Fruit fly (Drosophila melanogaster) whole organism, pupa: Measurements from ENCODE around the gene CG13024.

ENCODE experiments used
- CG10348 ChIP-seq: fragments of 200-800 bp; sonication (Bioruptor generic); IDR thresholded peaks from 2 replicates; pipeline ENCODE4 v1.3.6; 2022; ENCODE audit warnings: missing biosample characterization, missing genetic modification characterization
- CG12605 ChIP-seq: fragments of 200-800 bp; sonication (Bioruptor generic); IDR thresholded peaks from 2 replicates; pipeline ENCODE4 v1.3.6; 2022; ENCODE audit warnings: missing biosample characterization, missing genetic modification characterization
- CG13204 ChIP-seq: fragments of 200-800 bp; sonication (Bioruptor generic); optimal IDR thresholded peaks from 2 replicates; lab custom pipeline; 2018; ENCODE audit warnings: missing biosample characterization, mild to moderate bottlenecking, missing genetic modification characterization, moderate library complexity
- CG14655 ChIP-seq: fragments of 200-800 bp; sonication (Bioruptor generic); optimal IDR thresholded peaks from 3 replicates; lab custom pipeline; 2017; ENCODE audit warnings: mild to moderate bottlenecking, missing biosample characterization, missing genetic modification reagents, missing genetic modification characterization
- CG15710 ChIP-seq: fragments of 200-800 bp; sonication (Bioruptor generic); optimal IDR thresholded peaks from 2 replicates; lab custom pipeline; 2018; ENCODE audit warnings: missing biosample characterization, mild to moderate bottlenecking, missing genetic modification characterization, moderate library complexity
- CG17806 ChIP-seq: fragments of 200-800 bp; sonication (Bioruptor generic); optimal IDR thresholded peaks from 2 replicates; lab custom pipeline; 2018; ENCODE audit warnings: missing biosample characterization, mild to moderate bottlenecking, missing genetic modification characterization, moderate library complexity
- CG32121 ChIP-seq: fragments of 200-800 bp; sonication (Bioruptor generic); IDR thresholded peaks from 2 replicates; pipeline ENCODE4 v1.3.6; 2022; ENCODE audit warnings: missing biosample characterization, missing genetic modification characterization
- CG34367 ChIP-seq: fragments of 200-800 bp; sonication (Bioruptor generic); optimal IDR thresholded peaks from 2 replicates; lab custom pipeline; 2018; ENCODE audit warnings: missing biosample characterization, mild to moderate bottlenecking, missing genetic modification characterization
- CG4496 ChIP-seq: fragments of 200-800 bp; sonication (Bioruptor generic); IDR thresholded peaks from 3 replicates; pipeline ENCODE4 v1.3.6; 2022; ENCODE audit warnings: missing biosample characterization, missing genetic modification characterization
- CG8159 ChIP-seq: fragments of 200-800 bp; sonication (Bioruptor generic); optimal IDR thresholded peaks from 3 replicates; lab custom pipeline; 2018; ENCODE audit warnings: missing biosample characterization, mild to moderate bottlenecking, missing genetic modification characterization, moderate library complexity
- CG8301 ChIP-seq: fragments of 200-800 bp; sonication (Bioruptor generic); optimal IDR thresholded peaks from 2 replicates; lab custom pipeline; 2018; ENCODE audit warnings: missing biosample characterization, mild to moderate bottlenecking, missing genetic modification characterization
- CG9948 ChIP-seq: fragments of 200-800 bp; sonication (Bioruptor generic); optimal IDR thresholded peaks from 2 replicates; lab custom pipeline; 2018; ENCODE audit warnings: missing biosample characterization, mild to moderate bottlenecking, missing genetic modification characterization, moderate library complexity
- D1 ChIP-seq: fragments of 200-800 bp; sonication (Bioruptor generic); optimal IDR thresholded peaks from 2 replicates; lab custom pipeline; 2018; ENCODE audit warnings: missing biosample characterization, mild to moderate bottlenecking, missing genetic modification characterization, moderate library complexity
- EcR ChIP-seq: fragments of 200-800 bp; sonication (Bioruptor generic); optimal IDR thresholded peaks from 3 replicates; lab custom pipeline; 2019; ENCODE audit warnings: missing biosample characterization, missing genetic modification characterization, mild to moderate bottlenecking, moderate library complexity, missing genetic modification reagents
- Ets98B ChIP-seq: fragments of 200-800 bp; sonication (Bioruptor generic); IDR thresholded peaks from 2 replicates; pipeline ENCODE4 v1.3.6; 2022; ENCODE audit warnings: missing biosample characterization, missing genetic modification characterization
- Pif1A ChIP-seq: fragments of 200-800 bp; sonication (Bioruptor generic); optimal IDR thresholded peaks from 3 replicates; lab custom pipeline; 2016; ENCODE audit warnings: missing biosample characterization, missing genetic modification characterization
- Pif1B ChIP-seq: fragments of 200-800 bp; sonication (Bioruptor generic); optimal IDR thresholded peaks from 3 replicates; lab custom pipeline; 2016; ENCODE audit warnings: missing biosample characterization, missing genetic modification characterization
- Snoo ChIP-seq: fragments of 200-800 bp; sonication (Bioruptor generic); optimal IDR thresholded peaks from 3 replicates; lab custom pipeline; 2017; ENCODE audit warnings: missing biosample characterization, mild to moderate bottlenecking, missing genetic modification characterization, inconsistent platforms
- fd96Ca ChIP-seq: fragments of 200-800 bp; sonication (Bioruptor generic); IDR thresholded peaks from 3 replicates; pipeline ENCODE4 v1.3.6; 2022; ENCODE audit warnings: missing biosample characterization, missing genetic modification characterization
- gl ChIP-seq: fragments of 200-800 bp; sonication (Bioruptor generic); optimal IDR thresholded peaks from 2 replicates; lab custom pipeline; 2018; ENCODE audit warnings: missing biosample characterization, mild to moderate bottlenecking, missing genetic modification characterization
- rn ChIP-seq: fragments of 200-800 bp; sonication (Bioruptor generic); IDR thresholded peaks from 2 replicates; pipeline ENCODE4 v1.3.6; 2022; ENCODE audit warnings: missing biosample characterization, missing genetic modification characterization

Gene CG13024

DNA sequence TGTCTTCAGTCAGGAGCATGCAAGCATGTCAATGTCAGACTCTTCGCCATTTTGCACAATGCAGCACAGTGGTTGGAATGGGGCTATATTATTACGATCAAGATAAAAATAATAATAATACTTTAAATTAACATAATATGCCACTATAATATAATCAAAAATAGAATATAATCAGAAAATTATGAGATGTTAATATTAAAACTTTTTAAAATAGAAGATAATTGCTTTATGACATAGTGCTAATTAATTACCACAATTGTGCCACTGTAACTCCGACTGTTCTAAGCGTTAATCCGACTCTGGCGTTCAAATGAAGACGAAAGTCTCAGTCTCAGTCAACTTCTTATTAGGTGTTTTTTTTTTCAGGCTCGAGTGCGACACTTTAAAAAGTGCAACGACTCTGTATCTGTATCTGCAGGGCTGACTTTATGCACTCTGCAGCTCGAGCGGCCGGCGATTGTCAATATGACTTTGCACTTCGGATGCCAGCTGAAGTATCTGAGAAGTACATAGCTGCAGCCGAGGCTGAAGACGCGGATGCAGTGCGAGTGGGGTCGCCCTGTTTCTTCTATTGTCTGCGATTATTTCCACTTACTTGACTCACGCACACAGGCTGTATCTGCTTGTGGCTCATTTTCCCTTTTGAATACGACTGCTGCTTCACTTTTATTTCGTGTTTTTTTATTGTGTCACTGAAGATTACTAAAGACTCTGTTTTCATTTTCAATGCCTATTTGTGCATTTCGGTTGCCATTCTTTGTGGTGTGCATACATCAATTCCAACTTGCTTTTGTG, 66.5 kb downstream of the CG13024 start:
- TF ChIP-seq CG12605 (GFP tag; lab: Robert Waterston, UW), result no peak
- no peak for TF ChIP-seq Ets98B (GFP tag; lab: Robert Waterston, UW)
- TF ChIP-seq CG14655, result peak; percentile 78
- TF ChIP-seq CG9948 (tag; lab: Kevin White, UChicago), result peak; percentile 78
- peak; percentile 78 for TF ChIP-seq CG8159 (tag; lab: Kevin White, UChicago)
- peak; percentile 79 for TF ChIP-seq CG15710 (tag; lab: Kevin White, UChicago)
- no peak for TF ChIP-seq fd96Ca
- peak; percentile 78 for TF ChIP-seq CG17806 (tag; lab: Kevin White, UChicago)
- TF ChIP-seq Pif1B, result peak; percentile 77
- TF ChIP-seq CG10348 (GFP tag; lab: Robert Waterston, UW), result no peak
- no peak for TF ChIP-seq CG4496 (GFP tag; lab: Robert Waterston, UW)
- no peak for TF ChIP-seq rn
- TF ChIP-seq CG8301 (tag; lab: Kevin White, UChicago), result peak; percentile 41
- TF ChIP-seq Pif1A, result peak; percentile 56
- no peak for TF ChIP-seq gl (tag; lab: Kevin White, UChicago)
- TF ChIP-seq CG32121, result no peak
- peak; percentile 72 for TF ChIP-seq EcR (GFP tag; lab: Kevin White, UChicago)
- no peak for TF ChIP-seq Snoo (tag; lab: Kevin White, UChicago)
- TF ChIP-seq CG13204 (GFP tag; lab: Kevin White, UChicago), result no peak
- no peak for TF ChIP-seq D1 (tag; lab: Kevin White, UChicago)
- peak; percentile 77 for TF ChIP-seq CG34367 (tag; lab: Kevin White, UChicago)

- no peak for TF ChIP-seq CG10348 (GFP tag; lab: Robert Waterston, UW)
- TF ChIP-seq CG8301 (tag; lab: Kevin White, UChicago), result peak; percentile 35
- TF ChIP-seq CG9948 (tag; lab: Kevin White, UChicago), result peak; percentile 29
- peak; percentile 12 for TF ChIP-seq CG17806 (tag; lab: Kevin White, UChicago)
- TF ChIP-seq CG14655, result peak; percentile 23
- no peak for TF ChIP-seq Ets98B (GFP tag; lab: Robert Waterston, UW)
- TF ChIP-seq, all 21 proteins: peak for 4
These were observed 68.6 kb downstream of the CG13024 start for dm6 chr3L:16760274-16760673.
